Fruit fly (Drosophila melanogaster) whole organism, embryonic: Measurements from ENCODE around the gene RNF220.

Experiments used
- Adf1 ChIP-seq: fragments of 200-800 bp; sonication (Bioruptor generic); IDR thresholded peaks from 2 replicates; pipeline ENCODE4 v1.3.6; 2022; ENCODE audit warnings: missing biosample characterization, missing genetic modification characterization
- Atf3 ChIP-seq: fragments of 200-800 bp; sonication (Bioruptor generic); optimal IDR thresholded peaks from 3 replicates; lab custom pipeline; 2016; ENCODE audit warnings: missing biosample characterization, missing genetic modification characterization
- B-H1 ChIP-seq: fragments of 200-800 bp; sonication (Bioruptor generic); IDR thresholded peaks from 3 replicates; pipeline ENCODE4 v1.3.6; 2022; ENCODE audit warnings: missing biosample characterization, missing genetic modification characterization
- Blimp-1 ChIP-seq: fragments of 200-800 bp; sonication (Bioruptor generic); optimal IDR thresholded peaks from 3 replicates; lab custom pipeline; 2018; ENCODE audit warnings: missing biosample characterization, missing genetic modification characterization, mild to moderate bottlenecking, moderate library complexity, missing genetic modification reagents
- CG10959 ChIP-seq: fragments of 200-800 bp; sonication (Bioruptor generic); IDR thresholded peaks from 2 replicates; pipeline ENCODE4 v1.3.6; 2022; ENCODE audit warnings: missing biosample characterization, missing genetic modification characterization
- CG11456 ChIP-seq: fragments of 200-800 bp; sonication (Bioruptor generic); IDR thresholded peaks from 3 replicates; pipeline ENCODE4 v1.3.6; 2022; ENCODE audit warnings: missing biosample characterization, missing genetic modification characterization
- CG1233 ChIP-seq: fragments of 200-800 bp; sonication (Bioruptor generic); optimal IDR thresholded peaks from 4 replicates; lab custom pipeline; 2018; ENCODE audit warnings: missing biosample characterization, mild to moderate bottlenecking, missing genetic modification characterization
- CG12391 ChIP-seq: fragments of 200-800 bp; sonication (Bioruptor generic); optimal IDR thresholded peaks from 3 replicates; lab custom pipeline; 2018; ENCODE audit warnings: missing biosample characterization, mild to moderate bottlenecking, missing genetic modification characterization, moderate library complexity
- CG14710 ChIP-seq: fragments of 200-800 bp; sonication (Bioruptor generic); optimal IDR thresholded peaks from 3 replicates; lab custom pipeline; 2019; ENCODE audit warnings: missing biosample characterization, mild to moderate bottlenecking, missing genetic modification characterization, moderate library complexity
- CG14860 ChIP-seq: fragments of 200-800 bp; sonication (Bioruptor generic); IDR thresholded peaks from 3 replicates; pipeline ENCODE4 v1.3.6; 2022; ENCODE audit warnings: missing biosample characterization, missing genetic modification characterization; ENCODE audit not compliant: partially characterized antibody
- CG18764 ChIP-seq: fragments of 200-800 bp; sonication (Bioruptor generic); optimal IDR thresholded peaks from 3 replicates; lab custom pipeline; 2016; ENCODE audit warnings: missing biosample characterization, missing genetic modification characterization
- CG2712 ChIP-seq: fragments of 200-800 bp; optimal IDR thresholded peaks from 3 replicates; lab custom pipeline; 2019; ENCODE audit warnings: missing biosample characterization, mild to moderate bottlenecking, missing genetic modification characterization, moderate library complexity
- CG2875 ChIP-seq: fragments of 200-800 bp; sonication (Bioruptor generic); optimal IDR thresholded peaks from 2 replicates; lab custom pipeline; 2017; ENCODE audit warnings: missing biosample characterization, mild to moderate bottlenecking, missing genetic modification characterization, missing genetic modification reagents
- CG3995 ChIP-seq: fragments of 200-800 bp; sonication (Bioruptor generic); optimal IDR thresholded peaks from 3 replicates; lab custom pipeline; 2016; ENCODE audit warnings: missing biosample characterization, missing genetic modification characterization
- CG4360 ChIP-seq: fragments of 200-800 bp; sonication (Bioruptor generic); IDR thresholded peaks from 2 replicates; pipeline ENCODE4 v1.3.6; 2022; ENCODE audit warnings: missing biosample characterization, missing genetic modification characterization
- CG7745 ChIP-seq: fragments of 200-800 bp; sonication (Bioruptor generic); optimal IDR thresholded peaks from 2 replicates; lab custom pipeline; 2018; ENCODE audit warnings: missing biosample characterization, mild to moderate bottlenecking, missing genetic modification characterization, moderate library complexity
- CG8765 ChIP-seq: fragments of 200-800 bp; sonication (Bioruptor generic); IDR thresholded peaks from 2 replicates; pipeline ENCODE4 v1.3.6; 2022; ENCODE audit warnings: missing biosample characterization, missing genetic modification characterization
- CG8944 ChIP-seq: fragments of 200-800 bp; sonication (Bioruptor generic); optimal IDR thresholded peaks from 3 replicates; lab custom pipeline; 2016; ENCODE audit warnings: missing biosample characterization, missing genetic modification characterization
- CTCF ChIP-seq: fragments of 200-800 bp; sonication (Bioruptor generic); optimal IDR thresholded peaks from 2 replicates; lab custom pipeline; 2017; ENCODE audit warnings: missing biosample characterization, mild to moderate bottlenecking, missing genetic modification characterization, moderate library complexity
- Dek ChIP-seq: fragments of 200-800 bp; sonication (Bioruptor generic); optimal IDR thresholded peaks from 3 replicates; lab custom pipeline; 2019; ENCODE audit warnings: missing biosample characterization, mild to moderate bottlenecking, missing genetic modification characterization, moderate library complexity
- Dfd ChIP-seq, 2 experiments: fragments of >200 bp; optimal IDR thresholded peaks; 2 replicates each; lab custom pipeline; 2017; ENCODE audit warnings: missing biosample characterization in 2 of 2, missing genetic modification characterization in 2 of 2
- Dll ChIP-seq: fragments of 200-800 bp; sonication (Bioruptor generic); IDR thresholded peaks from 4 replicates; pipeline ENCODE4 v1.3.6; 2022; ENCODE audit warnings: missing biosample characterization, missing genetic modification characterization; ENCODE audit not compliant: partially characterized antibody
- Hmr ChIP-seq: fragments of 200-800 bp; sonication (Bioruptor generic); optimal IDR thresholded peaks from 3 replicates; lab custom pipeline; 2017; ENCODE audit warnings: mild to moderate bottlenecking, missing biosample characterization, missing genetic modification reagents, missing genetic modification characterization
- MTF-1 ChIP-seq: fragments of 200-800 bp; sonication (Bioruptor generic); optimal IDR thresholded peaks from 2 replicates; lab custom pipeline; 2018; ENCODE audit warnings: missing biosample characterization, mild to moderate bottlenecking, missing genetic modification characterization, borderline replicate concordance
- Med ChIP-seq: fragments of 200-800 bp; sonication (Bioruptor generic); peaks from one replicate; lab custom pipeline; 2016; ENCODE audit warnings: missing biosample characterization, missing genetic modification characterization, mild to moderate bottlenecking, inconsistent platforms, moderate library complexity
- Meics ChIP-seq: fragments of 200-800 bp; sonication (Bioruptor generic); optimal IDR thresholded peaks from 2 replicates; lab custom pipeline; 2017; ENCODE audit warnings: missing biosample characterization, mild to moderate bottlenecking, missing genetic modification characterization
- Mes4 ChIP-seq: fragments of 200-800 bp; sonication (Bioruptor generic); optimal IDR thresholded peaks from 2 replicates; lab custom pipeline; 2016; ENCODE audit warnings: missing biosample characterization, missing genetic modification characterization
- Ravus ChIP-seq: fragments of 200-800 bp; sonication (Bioruptor generic); IDR thresholded peaks from 2 replicates; pipeline ENCODE4 v1.3.6; 2022; ENCODE audit warnings: missing biosample characterization, missing genetic modification characterization
- Side ChIP-seq: fragments of 200-800 bp; sonication (Bioruptor generic); optimal IDR thresholded peaks from 2 replicates; lab custom pipeline; 2016; ENCODE audit warnings: missing biosample characterization, missing genetic modification characterization
- Sox100B ChIP-seq: fragments of 200-800 bp; sonication (Bioruptor generic); optimal IDR thresholded peaks from 3 replicates; lab custom pipeline; 2018; ENCODE audit warnings: missing biosample characterization, mild to moderate bottlenecking, missing genetic modification characterization
- Tbp ChIP-seq: fragments of >200 bp; optimal IDR thresholded peaks from 2 replicates; lab custom pipeline; 2018; ENCODE audit warnings: missing biosample characterization, missing genetic modification characterization
- Xbp1 ChIP-seq: fragments of 200-800 bp; sonication (Bioruptor generic); optimal IDR thresholded peaks from 3 replicates; lab custom pipeline; 2016; ENCODE audit warnings: missing biosample characterization, mild to moderate bottlenecking, missing genetic modification characterization
- ac ChIP-seq: fragments of 200-800 bp; sonication (Bioruptor generic); optimal IDR thresholded peaks from 3 replicates; lab custom pipeline; 2017; ENCODE audit warnings: missing biosample characterization, mild to moderate bottlenecking, missing genetic modification characterization
- az2 ChIP-seq: fragments of 200-800 bp; sonication (Bioruptor generic); optimal IDR thresholded peaks from 3 replicates; lab custom pipeline; 2016; ENCODE audit warnings: missing biosample characterization, missing genetic modification characterization
- bab2 ChIP-seq: fragments of 200-800 bp; sonication (Bioruptor generic); optimal IDR thresholded peaks from 2 replicates; lab custom pipeline; 2016; ENCODE audit warnings: missing biosample characterization, missing genetic modification characterization
- chn ChIP-seq: fragments of 200-800 bp; sonication (Bioruptor generic); optimal IDR thresholded peaks from 2 replicates; lab custom pipeline; 2016; ENCODE audit warnings: missing biosample characterization, missing genetic modification characterization
- gem ChIP-seq: fragments of 200-800 bp; sonication (Bioruptor generic); optimal IDR thresholded peaks from 2 replicates; lab custom pipeline; 2019; ENCODE audit warnings: missing biosample characterization, mild to moderate bottlenecking, missing genetic modification characterization, moderate library complexity
- gt ChIP-seq: fragments of 200-800 bp; sonication (Bioruptor generic); IDR thresholded peaks from 2 replicates; pipeline ENCODE4 v1.3.6; 2022; ENCODE audit warnings: missing biosample characterization, missing genetic modification characterization
- nerfin-1 ChIP-seq: fragments of 200-800 bp; sonication (Bioruptor generic); optimal IDR thresholded peaks from 3 replicates; lab custom pipeline; 2019; ENCODE audit warnings: missing biosample characterization, mild to moderate bottlenecking, missing genetic modification characterization, moderate library complexity
- pzg ChIP-seq: fragments of 200-800 bp; sonication (Bioruptor generic); optimal IDR thresholded peaks from 3 replicates; lab custom pipeline; 2018; ENCODE audit warnings: missing biosample characterization, mild to moderate bottlenecking, missing genetic modification characterization, moderate library complexity
- ranshi ChIP-seq: fragments of 200-800 bp; sonication (Bioruptor generic); IDR thresholded peaks from 2 replicates; pipeline ENCODE4 v1.3.6; 2022; ENCODE audit warnings: missing biosample characterization, missing genetic modification characterization
- seq ChIP-seq: fragments of 200-800 bp; sonication (Bioruptor generic); IDR thresholded peaks from 2 replicates; pipeline ENCODE4 v1.3.6; 2022; ENCODE audit warnings: missing biosample characterization, missing genetic modification characterization
- sqz ChIP-seq: fragments of 200-800 bp; sonication (Bioruptor generic); optimal IDR thresholded peaks from 3 replicates; lab custom pipeline; 2018; ENCODE audit warnings: missing biosample characterization, mild to moderate bottlenecking, missing genetic modification characterization
- stc ChIP-seq: fragments of 200-800 bp; sonication (Bioruptor generic); IDR thresholded peaks from 2 replicates; pipeline ENCODE4 v1.3.6; 2022; ENCODE audit warnings: missing biosample characterization, missing genetic modification characterization
- sug ChIP-seq: fragments of 200-800 bp; optimal IDR thresholded peaks from 2 replicates; lab custom pipeline; 2019; ENCODE audit warnings: missing biosample characterization, mild to moderate bottlenecking, missing genetic modification characterization, moderate library complexity
- tup ChIP-seq: fragments of 200-800 bp; sonication (Bioruptor generic); optimal IDR thresholded peaks from 2 replicates; lab custom pipeline; 2016; ENCODE audit warnings: missing biosample characterization, mild to moderate bottlenecking, missing genetic modification characterization, moderate library complexity
- twi ChIP-seq: fragments of 200-800 bp; optimal IDR thresholded peaks from 2 replicates; lab custom pipeline; 2019; ENCODE audit warnings: missing biosample characterization, mild to moderate bottlenecking, missing genetic modification characterization, moderate library complexity
- unc-4 ChIP-seq: fragments of 200-800 bp; sonication (Bioruptor generic); IDR thresholded peaks from 2 replicates; pipeline ENCODE4 v1.3.6; 2022; ENCODE audit warnings: missing biosample characterization, missing genetic modification characterization; ENCODE audit not compliant: partially characterized antibody
- wor ChIP-seq: fragments of 200-800 bp; sonication (Bioruptor generic); IDR thresholded peaks from 2 replicates; pipeline ENCODE4 v1.3.6; 2022; ENCODE audit warnings: missing biosample characterization, missing genetic modification characterization

The RNF220 gene

dm6 chr3R:22753895-22754774 lies 27.9 kb upstream of the RNF220 start (continued):
- TF ChIP-seq Adf1 (peak; percentile 98), Dek (tag; lab: Kevin White, UChicago) (peak; percentile 58), twi (tag; lab: Kevin White, UChicago) (peak; percentile 19), Dfd (GFP tag; optimal IDR thresholded peaks at IDR 0.05; lab: Kevin White, UChicago) (peak in 1 of 2 experiments; percentile 78), Med (GFP tag; lab: Kevin White, UChicago) (peak; percentile 86), Hmr (GFP tag; lab: Kevin White, UChicago) (peak; percentile 66), sqz (peak; percentile 62), CG2875 (GFP tag; lab: Kevin White, UChicago) (no peak), CG10959 (GFP tag; lab: Robert Waterston, UW) (peak; percentile 17), sug (peak; percentile 50), Ravus (no peak), B-H1 (GFP tag; lab: Robert Waterston, UW) (no peak; the same call in 2 of the 3 replicates), gem (tag; lab: Kevin White, UChicago) (peak; percentile 82), bab2 (GFP tag; lab: Kevin White, UChicago) (peak; percentile 35), Side (GFP tag; lab: Kevin White, UChicago) (peak; percentile 29), Blimp-1 (peak; percentile 51), unc-4 (GFP tag; lab: Robert Waterston, UW) (peak; percentile 44), CG8765 (GFP tag; lab: Robert Waterston, UW) (no peak), chn (GFP tag; lab: Kevin White, UChicago) (no peak), az2 (GFP tag; lab: Kevin White, UChicago) (peak; percentile 67), stc (GFP tag; lab: Robert Waterston, UW) (peak; percentile 10; the same call in 1 of the 2 replicates), ranshi (0 out of 2 replicates have a peak, but pooled peaks have one; percentile 16), gt (GFP tag; lab: Robert Waterston, UW) (no peak), Xbp1 (GFP tag; lab: Kevin White, UChicago) (peak; percentile 66), tup (no peak), CG18764 (GFP tag; lab: Kevin White, UChicago) (no peak), CG12391 (tag; lab: Kevin White, UChicago) (peak; percentile 71), CTCF (peak; percentile 31), CG8944 (GFP tag; lab: Kevin White, UChicago) (peak; percentile 58), CG14710 (tag; lab: Kevin White, UChicago) (peak; percentile 40), Mes4 (GFP tag; lab: Kevin White, UChicago) (peak; percentile 13), Meics (GFP tag; lab: Kevin White, UChicago) (peak; percentile 77), Sox100B (GFP tag; lab: Kevin White, UChicago) (peak; percentile 81), wor (GFP tag; lab: Robert Waterston, UW) (no peak), nerfin-1 (tag; lab: Kevin White, UChicago) (peak; percentile 17), CG7745 (tag; lab: Kevin White, UChicago) (no peak), seq (GFP tag; lab: Robert Waterston, UW) (no peak), ac (GFP tag; lab: Kevin White, UChicago) (no peak), CG14860 (GFP tag; lab: Robert Waterston, UW) (no peak), Dll (GFP tag; lab: Robert Waterston, UW) (no peak), MTF-1 (GFP tag; lab: Kevin White, UChicago) (no peak), CG2712 (tag; lab: Kevin White, UChicago) (peak; percentile 56), CG4360 (GFP tag; lab: Robert Waterston, UW) (0 out of 2 replicates have a peak, but pooled peaks have one; percentile 9), CG3995 (GFP tag; lab: Kevin White, UChicago) (no peak), Atf3 (GFP tag; lab: Kevin White, UChicago) (no peak), pzg (GFP tag; lab: Kevin White, UChicago) (no peak), Tbp (GFP tag; lab: Kevin White, UChicago) (no peak), CG1233 (GFP tag; lab: Kevin White, UChicago) (peak; percentile 66), CG11456 (peak; percentile 77)
